Fruit fly (Drosophila melanogaster) whole organism, embryonic: Measurements from ENCODE around the gene CG7377.

ENCODE experiments used
- Adf1 ChIP-seq: fragments of 200-800 bp; sonication (Bioruptor generic); IDR thresholded peaks from 2 replicates; pipeline ENCODE4 v1.3.6; 2022; ENCODE audit warnings: missing biosample characterization, missing genetic modification characterization
- Antp ChIP-seq: fragments of 200-800 bp; sonication (Bioruptor generic); optimal IDR thresholded peaks from 3 replicates; lab custom pipeline; 2016; ENCODE audit warnings: missing biosample characterization, missing genetic modification characterization
- CG10462 ChIP-seq: fragments of 200-800 bp; sonication (Bioruptor generic); optimal IDR thresholded peaks from 2 replicates; lab custom pipeline; 2016; ENCODE audit warnings: missing biosample characterization, missing genetic modification characterization
- CG11456 ChIP-seq: fragments of 200-800 bp; sonication (Bioruptor generic); IDR thresholded peaks from 3 replicates; pipeline ENCODE4 v1.3.6; 2022; ENCODE audit warnings: missing biosample characterization, missing genetic modification characterization
- CG11695 ChIP-seq: fragments of 200-800 bp; sonication (Bioruptor generic); IDR thresholded peaks from 3 replicates; pipeline ENCODE4 v1.3.6; 2022; ENCODE audit warnings: missing biosample characterization, missing genetic modification characterization
- CG12769 ChIP-seq: fragments of 200-800 bp; sonication (Bioruptor generic); optimal IDR thresholded peaks from 2 replicates; lab custom pipeline; 2019; ENCODE audit warnings: missing biosample characterization, mild to moderate bottlenecking, missing genetic modification characterization, moderate library complexity
- CG13296 ChIP-seq: fragments of 200-800 bp; sonication (Bioruptor generic); optimal IDR thresholded peaks from 3 replicates; lab custom pipeline; 2018; ENCODE audit warnings: missing biosample characterization, mild to moderate bottlenecking, missing genetic modification characterization
- CG14667 ChIP-seq: fragments of 200-800 bp; sonication (Bioruptor generic); IDR thresholded peaks from 2 replicates; pipeline ENCODE4 v1.3.6; 2022; ENCODE audit warnings: missing biosample characterization, missing genetic modification characterization
- CG15514 ChIP-seq: fragments of 200-800 bp; sonication (Bioruptor generic); optimal IDR thresholded peaks from 3 replicates; lab custom pipeline; 2017; ENCODE audit warnings: missing biosample characterization, missing genetic modification characterization, mild to moderate bottlenecking, moderate library complexity, missing genetic modification reagents
- CG1602 ChIP-seq: fragments of 200-800 bp; sonication (Bioruptor generic); optimal IDR thresholded peaks from 3 replicates; lab custom pipeline; 2016; ENCODE audit warnings: missing biosample characterization, missing genetic modification characterization
- CG17361 ChIP-seq: fragments of 200-800 bp; sonication (Bioruptor generic); IDR thresholded peaks from 3 replicates; pipeline ENCODE4 v1.3.6; 2022; ENCODE audit warnings: missing biosample characterization, missing genetic modification characterization
- CG32772 ChIP-seq: fragments of 200-800 bp; sonication (Bioruptor generic); IDR thresholded peaks from 2 replicates; pipeline ENCODE4 v1.3.6; 2022; ENCODE audit warnings: missing biosample characterization, missing genetic modification characterization
- CG3847 ChIP-seq: fragments of 200-800 bp; sonication (Bioruptor generic); IDR thresholded peaks from 2 replicates; pipeline ENCODE4 v1.3.6; 2022; ENCODE audit warnings: missing biosample characterization, missing genetic modification characterization
- CG4854 ChIP-seq: fragments of 200-800 bp; sonication (Bioruptor generic); optimal IDR thresholded peaks from 2 replicates; lab custom pipeline; 2016; ENCODE audit warnings: missing biosample characterization, missing genetic modification characterization, inconsistent platforms
- CG6765 ChIP-seq: fragments of 200-800 bp; sonication (Bioruptor generic); optimal IDR thresholded peaks from 3 replicates; lab custom pipeline; 2017; ENCODE audit warnings: missing biosample characterization, mild to moderate bottlenecking, missing genetic modification characterization
- CG8290 ChIP-seq, 3 experiments: fragments of 200-800 bp; sonication (Bioruptor generic); optimal IDR thresholded peaks; 2 replicates each; lab custom pipeline; 2016 to 2019; ENCODE audit warnings: missing biosample characterization in 3 of 3, missing genetic modification characterization in 3 of 3, mild to moderate bottlenecking in 2 of 3, moderate library complexity in 1 of 3
- CG9797 ChIP-seq: fragments of 200-800 bp; sonication (Bioruptor generic); optimal IDR thresholded peaks from 3 replicates; lab custom pipeline; 2018; ENCODE audit warnings: missing biosample characterization, mild to moderate bottlenecking, missing genetic modification characterization
- Camta ChIP-seq: fragments of 200-800 bp; sonication (Bioruptor generic); optimal IDR thresholded peaks from 2 replicates; lab custom pipeline; 2016; ENCODE audit warnings: missing biosample characterization, missing genetic modification characterization
- Dbx ChIP-seq: fragments of 200-800 bp; sonication (Bioruptor generic); IDR thresholded peaks from 3 replicates; pipeline ENCODE4 v1.3.6; 2022; ENCODE audit warnings: missing biosample characterization, missing genetic modification characterization
- Dip2 ChIP-seq: fragments of 200-800 bp; sonication (Bioruptor generic); IDR thresholded peaks from 2 replicates; pipeline ENCODE4 v1.3.6; 2022; ENCODE audit warnings: missing biosample characterization, missing genetic modification characterization
- Drgx ChIP-seq: fragments of 200-800 bp; sonication (Bioruptor generic); IDR thresholded peaks from 2 replicates; pipeline ENCODE4 v1.3.6; 2022; ENCODE audit warnings: missing biosample characterization, missing genetic modification characterization
- ERR ChIP-seq: fragments of 200-800 bp; sonication (Bioruptor generic); optimal IDR thresholded peaks from 2 replicates; lab custom pipeline; 2016; ENCODE audit warnings: missing biosample characterization, missing genetic modification characterization
- H2.0 ChIP-seq: fragments of 200-800 bp; sonication (Bioruptor generic); IDR thresholded peaks from 2 replicates; pipeline ENCODE4 v1.3.6; 2022; ENCODE audit warnings: missing biosample characterization, missing genetic modification characterization
- Hmr ChIP-seq: fragments of 200-800 bp; sonication (Bioruptor generic); optimal IDR thresholded peaks from 3 replicates; lab custom pipeline; 2017; ENCODE audit warnings: mild to moderate bottlenecking, missing biosample characterization, missing genetic modification reagents, missing genetic modification characterization
- Hr39 ChIP-seq: fragments of >200 bp; optimal IDR thresholded peaks from 2 replicates; lab custom pipeline; 2017
- NC2β ChIP-seq: fragments of 200-800 bp; sonication (Bioruptor generic); optimal IDR thresholded peaks from 2 replicates; lab custom pipeline; 2016; ENCODE audit warnings: missing biosample characterization, missing genetic modification characterization
- Poxn ChIP-seq: fragments of 200-800 bp; sonication (Bioruptor generic); IDR thresholded peaks from 2 replicates; pipeline ENCODE4 v1.3.6; 2022; ENCODE audit warnings: missing biosample characterization, missing genetic modification characterization
- Ptx1 ChIP-seq: fragments of 200-800 bp; sonication (Bioruptor generic); IDR thresholded peaks from 2 replicates; pipeline ENCODE4 v1.3.6; 2022; ENCODE audit warnings: missing biosample characterization, missing genetic modification characterization
- Xrp1 ChIP-seq: fragments of 200-800 bp; sonication (Bioruptor generic); IDR thresholded peaks from 2 replicates; pipeline ENCODE4 v1.3.6; 2022; ENCODE audit warnings: missing biosample characterization, missing genetic modification characterization
- ac ChIP-seq: fragments of 200-800 bp; sonication (Bioruptor generic); optimal IDR thresholded peaks from 3 replicates; lab custom pipeline; 2017; ENCODE audit warnings: missing biosample characterization, mild to moderate bottlenecking, missing genetic modification characterization
- bab2 ChIP-seq: fragments of 200-800 bp; sonication (Bioruptor generic); optimal IDR thresholded peaks from 2 replicates; lab custom pipeline; 2016; ENCODE audit warnings: missing biosample characterization, missing genetic modification characterization
- caup ChIP-seq: fragments of 200-800 bp; sonication (Bioruptor generic); optimal IDR thresholded peaks from 3 replicates; lab custom pipeline; 2017; ENCODE audit warnings: missing biosample characterization, mild to moderate bottlenecking, missing genetic modification characterization, moderate library complexity; ENCODE audit not compliant: severe bottlenecking
- cg ChIP-seq: fragments of 200-800 bp; sonication (Bioruptor generic); optimal IDR thresholded peaks from 3 replicates; lab custom pipeline; 2019; ENCODE audit warnings: missing biosample characterization, mild to moderate bottlenecking, missing genetic modification characterization, moderate library complexity
- ci ChIP-seq: fragments of 200-800 bp; sonication (Bioruptor generic); IDR thresholded peaks from 3 replicates; pipeline ENCODE4 v1.3.6; 2022; ENCODE audit warnings: missing biosample characterization, missing genetic modification characterization
- crol ChIP-seq: fragments of 200-800 bp; sonication (Bioruptor generic); IDR thresholded peaks from 2 replicates; pipeline ENCODE4 v1.3.6; 2022; ENCODE audit warnings: missing biosample characterization, missing genetic modification characterization
- disco-r ChIP-seq: fragments of 200-800 bp; sonication (Bioruptor generic); optimal IDR thresholded peaks from 2 replicates; lab custom pipeline; 2016; ENCODE audit warnings: missing biosample characterization, missing genetic modification characterization
- dysf ChIP-seq: fragments of 200-800 bp; sonication (Bioruptor generic); IDR thresholded peaks from 3 replicates; pipeline ENCODE4 v1.3.6; 2022; ENCODE audit warnings: missing biosample characterization, missing genetic modification characterization
- gt ChIP-seq: fragments of 200-800 bp; sonication (Bioruptor generic); IDR thresholded peaks from 2 replicates; pipeline ENCODE4 v1.3.6; 2022; ENCODE audit warnings: missing biosample characterization, missing genetic modification characterization
- her ChIP-seq: fragments of 200-800 bp; sonication (Bioruptor generic); optimal IDR thresholded peaks from 2 replicates; lab custom pipeline; 2016; ENCODE audit warnings: missing biosample characterization, missing genetic modification characterization
- lab ChIP-seq: fragments of 200-800 bp; sonication (Bioruptor generic); optimal IDR thresholded peaks from 3 replicates; lab custom pipeline; 2017; ENCODE audit warnings: missing biosample characterization, missing genetic modification characterization, mild to moderate bottlenecking, moderate library complexity, missing genetic modification reagents
- maf-S ChIP-seq: fragments of 200-800 bp; sonication (Bioruptor generic); optimal IDR thresholded peaks from 2 replicates; lab custom pipeline; 2016; ENCODE audit warnings: missing biosample characterization, missing genetic modification characterization
- mam ChIP-seq: fragments of 200-800 bp; sonication (Bioruptor generic); optimal IDR thresholded peaks from 3 replicates; lab custom pipeline; 2016; ENCODE audit warnings: missing biosample characterization, missing genetic modification characterization
- mirr ChIP-seq: fragments of 200-800 bp; sonication (Bioruptor generic); optimal IDR thresholded peaks from 3 replicates; lab custom pipeline; 2018; ENCODE audit warnings: missing biosample characterization, mild to moderate bottlenecking, missing genetic modification characterization
- rib ChIP-seq: fragments of 200-800 bp; sonication (Bioruptor generic); IDR thresholded peaks from 2 replicates; pipeline ENCODE4 v1.3.6; 2022; ENCODE audit warnings: missing biosample characterization, missing genetic modification characterization
- sens ChIP-seq: fragments of 200-800 bp; sonication (Bioruptor generic); peaks from one replicate; lab custom pipeline; 2016; ENCODE audit warnings: missing biosample characterization, missing genetic modification characterization
- sob ChIP-seq: fragments of 200-800 bp; sonication (Bioruptor generic); IDR thresholded peaks from 2 replicates; pipeline ENCODE4 v1.3.6; 2022; ENCODE audit warnings: missing biosample characterization, missing genetic modification characterization
- sug ChIP-seq: fragments of 200-800 bp; optimal IDR thresholded peaks from 2 replicates; lab custom pipeline; 2019; ENCODE audit warnings: missing biosample characterization, mild to moderate bottlenecking, missing genetic modification characterization, moderate library complexity
- wor ChIP-seq: fragments of 200-800 bp; sonication (Bioruptor generic); IDR thresholded peaks from 2 replicates; pipeline ENCODE4 v1.3.6; 2022; ENCODE audit warnings: missing biosample characterization, missing genetic modification characterization
- z ChIP-seq: fragments of 200-800 bp; sonication (Bioruptor generic); IDR thresholded peaks from 3 replicates; pipeline ENCODE4 v1.3.6; 2022; ENCODE audit warnings: missing biosample characterization, missing genetic modification characterization

CG7377 gene

dm6 chr3L:11549432-11549831 is 40.1 kb upstream of the CG7377 start:
- TF ChIP-seq H2.0: no peak
- TF ChIP-seq wor (GFP tag; lab: Robert Waterston, UW): no peak
- TF ChIP-seq maf-S (GFP tag; lab: Kevin White, UChicago): no peak
- TF ChIP-seq Hr39 (lab: Kevin White, UChicago): peak; percentile 74
- 0 out of 3 replicates have a peak, but pooled peaks have one; percentile 24 for TF ChIP-seq ci (GFP tag; lab: Robert Waterston, UW)
- no peak for TF ChIP-seq Dip2
- no peak for TF ChIP-seq Poxn (GFP tag; lab: Robert Waterston, UW)
- TF ChIP-seq Hmr: no peak
- no peak for TF ChIP-seq CG11456 (GFP tag; lab: Robert Waterston, UW)
- no peak for TF ChIP-seq disco-r (GFP tag; lab: Kevin White, UChicago)
- no peak for TF ChIP-seq CG10462 (GFP tag; lab: Kevin White, UChicago)
- no peak for TF ChIP-seq CG4854 (GFP tag; lab: Kevin White, UChicago)
- no peak for TF ChIP-seq Camta (GFP tag; lab: Kevin White, UChicago)
- no peak for TF ChIP-seq cg
- TF ChIP-seq Drgx (GFP tag; lab: Robert Waterston, UW): 0 out of 2 replicates have a peak, but pooled peaks have one; percentile 28

- TF ChIP-seq mirr (GFP tag; lab: Kevin White, UChicago): peak; percentile 68
- TF ChIP-seq z (GFP tag; lab: Robert Waterston, UW): peak; percentile 37; the same call in 1 of the 3 replicates
- TF ChIP-seq CG15514 (GFP tag; lab: Kevin White, UChicago): peak; percentile 41
- peak; percentile 37; the same call in 1 of the 2 replicates for TF ChIP-seq rib (GFP tag; lab: Robert Waterston, UW)
- TF ChIP-seq ci (GFP tag; lab: Robert Waterston, UW): no peak
- TF ChIP-seq CG14667 (GFP tag; lab: Robert Waterston, UW): no peak
- peak; percentile 17; the same call in 1 of the 2 replicates for TF ChIP-seq CG3847
- TF ChIP-seq CG1602 (GFP tag; lab: Kevin White, UChicago): no peak
- TF ChIP-seq CG17361: 0 out of 3 replicates have a peak, but pooled peaks have one; percentile 20
- peak; percentile 55; the same call in 2 of the 3 replicates for TF ChIP-seq CG11456 (GFP tag; lab: Robert Waterston, UW)
- TF ChIP-seq Dbx (GFP tag; lab: Robert Waterston, UW): 0 out of 3 replicates have a peak, but pooled peaks have one; percentile 40
- no peak for TF ChIP-seq Xrp1 (GFP tag; lab: Robert Waterston, UW)
- peak; percentile 30 for TF ChIP-seq ERR (GFP tag; lab: Kevin White, UChicago)
- TF ChIP-seq CG13296: peak; percentile 8
- no peak for TF ChIP-seq gt
- 0 out of 2 replicates have a peak, but pooled peaks have one; percentile 10 for TF ChIP-seq CG32772 (GFP tag; lab: Robert Waterston, UW)
- peak; percentile 23 for TF ChIP-seq her (GFP tag; lab: Kevin White, UChicago)
- peak; percentile 34 for TF ChIP-seq caup
- TF ChIP-seq dysf (GFP tag; lab: Robert Waterston, UW): peak; percentile 12; the same call in 1 of the 3 replicates
- TF ChIP-seq Adf1 (GFP tag; lab: Robert Waterston, UW): peak; percentile 21; the same call in 1 of the 2 replicates
- peak; percentile 52 for TF ChIP-seq crol
- no peak for TF ChIP-seq CG9797 (GFP tag; lab: Kevin White, UChicago)
- no peak for TF ChIP-seq Antp (GFP tag; lab: Kevin White, UChicago)
- peak; percentile 26 for TF ChIP-seq sug (tag; lab: Kevin White, UChicago)
- TF ChIP-seq lab (GFP tag; lab: Kevin White, UChicago): peak; percentile 57
- TF ChIP-seq Ptx1 (GFP tag; lab: Robert Waterston, UW): peak; percentile 18; the same call in 1 of the 2 replicates
- TF ChIP-seq CG12769 (tag; lab: Kevin White, UChicago): peak; percentile 69
- no peak for TF ChIP-seq bab2
- TF ChIP-seq NC2β: no peak
- no peak for TF ChIP-seq ac
- 0 out of 2 replicates have a peak, but pooled peaks have one; percentile 24 for TF ChIP-seq sob (GFP tag; lab: Robert Waterston, UW)
- TF ChIP-seq CG6765: peak; percentile 22
- peak; percentile 39 for TF ChIP-seq sens (GFP tag; lab: Kevin White, UChicago)
- TF ChIP-seq CG11695 (GFP tag; lab: Robert Waterston, UW): peak; percentile 45; the same call in 1 of the 3 replicates
- TF ChIP-seq CG8290 (GFP tag; optimal IDR thresholded peaks at IDR 0.05; lab: Kevin White, UChicago): no peak
- TF ChIP-seq CG8290 (tag; optimal IDR thresholded peaks at IDR 0.05; lab: Kevin White, UChicago): peak in 1 of 2 experiments; percentile 64
- no peak for TF ChIP-seq mam (GFP tag; lab: Kevin White, UChicago)
- peak; percentile 46 for TF ChIP-seq Hmr
These were observed 39.0 kb upstream of the CG7377 start for dm6 chr3L:11550359-11551056.
